Fruit fly (Drosophila melanogaster): Measurements from ENCODE around the gene muc.

The muc gene

DNA sequence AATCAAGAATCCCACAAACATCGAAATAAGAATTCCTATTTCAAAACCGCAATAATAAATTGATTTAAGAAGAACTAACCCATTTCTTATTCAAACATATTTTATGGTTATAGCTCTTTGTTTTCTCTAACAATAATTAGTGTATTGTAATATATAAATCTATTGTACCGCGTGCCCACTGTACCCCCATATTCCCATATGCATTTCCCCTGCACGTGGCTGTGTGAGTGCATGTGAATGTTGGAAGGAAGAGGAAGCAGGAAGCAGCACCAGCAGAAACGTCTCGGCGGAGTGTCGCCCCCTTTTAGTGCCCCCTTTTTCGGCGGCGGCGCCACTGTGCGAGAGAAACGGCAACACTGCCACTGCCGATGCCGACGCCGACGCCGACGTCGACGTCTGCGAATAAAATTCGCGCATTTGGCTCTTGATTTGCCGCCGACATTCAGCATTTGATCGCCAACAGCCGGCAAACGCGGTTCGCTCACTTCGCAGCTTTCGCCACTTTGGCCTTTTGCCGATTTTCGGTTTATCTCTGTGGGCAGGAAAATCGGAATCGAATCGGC is 3.3 kb upstream of the muc start (continued):
- TF ChIP-seq trh (GFP tag; optimal IDR thresholded peaks at IDR 0.05) (no peak), corto (GFP tag; optimal IDR thresholded peaks at IDR 0.05) (peak; percentile 69), Mes4 (GFP tag; optimal IDR thresholded peaks at IDR 0.05) (no peak), Dll (GFP tag; IDR thresholded peaks at IDR 0.05; ENCODE audit: partially characterized antibody) (no peak), gro (GFP tag; optimal IDR thresholded peaks at IDR 0.05) (no peak), amos (GFP tag; IDR thresholded peaks at IDR 0.05; ENCODE audit: partially characterized antibody) (0 out of 2 replicates have a peak, but pooled peaks have one; percentile 15), CG15696 (tag; optimal IDR thresholded peaks at IDR 0.05) (peak; percentile 8), CG15479 (GFP tag; optimal IDR thresholded peaks at IDR 0.05) (no peak), CG10267 (tag; optimal IDR thresholded peaks at IDR 0.05) (no peak), CG4730 (GFP tag; IDR thresholded peaks at IDR 0.05) (peak; percentile 16; the same call in 1 of the 2 replicates), CG9817 (tag; optimal IDR thresholded peaks at IDR 0.05) (no peak), luna (GFP tag; optimal IDR thresholded peaks at IDR 0.05) (no peak), CG12219 (GFP tag; optimal IDR thresholded peaks at IDR 0.05) (peak; percentile 4), MTF-1 (GFP tag; optimal IDR thresholded peaks at IDR 0.05; ENCODE audit: borderline replicate concordance) (no peak), Oli (tag; optimal IDR thresholded peaks at IDR 0.05) (no peak), tio (GFP tag; optimal IDR thresholded peaks at IDR 0.05) (no peak), CG12155 (GFP tag; optimal IDR thresholded peaks at IDR 0.05) (peak; percentile 45), CG34376 (GFP tag; optimal IDR thresholded peaks at IDR 0.05) (peak; percentile 13), CG7372 (GFP tag; IDR thresholded peaks at IDR 0.05) (no peak; the same call in 1 of the 2 replicates), Fer1 (GFP tag; optimal IDR thresholded peaks at IDR 0.05) (peak; percentile 33), Eip74EF (GFP tag; optimal IDR thresholded peaks at IDR 0.05) (no peak), CG4282 (GFP tag; optimal IDR thresholded peaks at IDR 0.05) (no peak), hb (GFP tag; IDR thresholded peaks at IDR 0.05; ENCODE audit: partially characterized antibody) (no peak; the same call in 2 of the 3 replicates), Jarid2 (GFP tag; optimal IDR thresholded peaks at IDR 0.05) (no peak), tin (GFP tag; optimal IDR thresholded peaks at IDR 0.05) (no peak), eyg (GFP tag; optimal IDR thresholded peaks at IDR 0.05) (peak; percentile 16), CG18011 (GFP tag; optimal IDR thresholded peaks at IDR 0.05) (peak; percentile 73), cad (GFP tag; optimal IDR thresholded peaks at IDR 0.05) (no peak), btn (GFP tag; optimal IDR thresholded peaks at IDR 0.05) (no peak), CG2129 (GFP tag; IDR thresholded peaks at IDR 0.05; ENCODE audit: partially characterized antibody) (no peak), CG32767 (GFP tag; IDR thresholded peaks at IDR 0.05) (peak; percentile 45; the same call in 1 of the 2 replicates), yki (optimal IDR thresholded peaks at IDR 0.05) (no peak), MESR4 (GFP tag; optimal IDR thresholded peaks at IDR 0.05) (no peak), sna (GFP tag; IDR thresholded peaks at IDR 0.05; ENCODE audit: partially characterized antibody) (no peak), odd (GFP tag; optimal IDR thresholded peaks at IDR 0.05) (no peak), tgo (GFP tag; IDR thresholded peaks at IDR 0.05) (no peak), fd96Cb (tag; optimal IDR thresholded peaks at IDR 0.05) (peak; percentile 28), al (GFP tag; IDR thresholded peaks at IDR 0.05) (peak; percentile 54; the same call in 1 of the 2 replicates), CG4820 (GFP tag; optimal IDR thresholded peaks at IDR 0.05) (no peak), YL-1 (GFP tag; optimal IDR thresholded peaks at IDR 0.05) (no peak), pb (GFP tag; optimal IDR thresholded peaks at IDR 0.05) (no peak), CG2120 (GFP tag; optimal IDR thresholded peaks at IDR 0.05) (peak; percentile 81), CG11247 (GFP tag; IDR thresholded peaks at IDR 0.05) (no peak), chif (GFP tag; optimal IDR thresholded peaks at IDR 0.05) (peak in 1 of 2 experiments; percentile 8), CG14710 (tag; optimal IDR thresholded peaks at IDR 0.05) (peak; percentile 16), CG12744 (GFP tag; optimal IDR thresholded peaks at IDR 0.05) (no peak), shn (GFP tag; optimal IDR thresholded peaks at IDR 0.05) (no peak), CG11723 (GFP tag; optimal IDR thresholded peaks at IDR 0.05) (no peak), PHDP (tag; optimal IDR thresholded peaks at IDR 0.05) (peak; percentile 29), bigmax (GFP tag; optimal IDR thresholded peaks at IDR 0.05) (no peak)

All from whole organism, embryonic.